Worm (Caenorhabditis elegans): ENCODE data around the gene dnc-1.

Gene dnc-1

ce11 chrIV:10909708-10910107, 23.3 kb downstream of the dnc-1 start, which contains the start of gene pyk-2:
pyk-2 (plus strand) TSS chrIV:10909913.
- no peak for TF ChIP-seq ceh-8 (GFP tag; optimal IDR thresholded peaks at IDR 0.05)
- no peak for TF ChIP-seq zag-1 (tag; optimal IDR thresholded peaks at IDR 0.05)
- TF ChIP-seq alr-1 (tag; optimal IDR thresholded peaks at IDR 0.05; ENCODE audit: borderline replicate concordance): no peak
- TF ChIP-seq elt-2 (tag; optimal IDR thresholded peaks at IDR 0.05): peak; percentile 49
- TF ChIP-seq pqm-1 (tag; optimal IDR thresholded peaks at IDR 0.05): no peak
- no peak for TF ChIP-seq ztf-4 (tag; optimal IDR thresholded peaks at IDR 0.05)
- peak; percentile 56 for TF ChIP-seq nhr-71 (tag; optimal IDR thresholded peaks at IDR 0.05)
- no peak for TF ChIP-seq efl-1 (optimal IDR thresholded peaks at IDR 0.05)
- peak in 1 of 2 experiments; percentile 75 for TF ChIP-seq efl-1 (GFP tag; optimal IDR thresholded peaks at IDR 0.05 in 1 of 2)
- TF ChIP-seq nhr-90 (tag; optimal IDR thresholded peaks at IDR 0.05; ENCODE audit: poor library complexity): peak; percentile 22
- TF ChIP-seq hlh-17 (GFP tag; optimal IDR thresholded peaks at IDR 0.05; ENCODE audit: borderline replicate concordance): no peak
- TF ChIP-seq ces-1 (GFP tag; optimal IDR thresholded peaks at IDR 0.05): no peak
- TF ChIP-seq lin-35 (GFP tag; optimal IDR thresholded peaks at IDR 0.05): peak in 1 of 2 experiments; percentile 29
- TF ChIP-seq grh-1 (GFP tag; IDR thresholded peaks at IDR 0.05): no peak
- no peak for TF ChIP-seq lin-39 (tag; optimal IDR thresholded peaks at IDR 0.05)
- TF ChIP-seq mdl-1 (tag; optimal IDR thresholded peaks at IDR 0.05): no peak
- no peak for TF ChIP-seq unc-98 (GFP tag; IDR thresholded peaks at IDR 0.05)
- no peak for TF ChIP-seq egl-13 (tag; optimal IDR thresholded peaks at IDR 0.05)
- no peak for TF ChIP-seq nhr-12 (tag; optimal IDR thresholded peaks at IDR 0.05)
- TF ChIP-seq xbp-1 (tag; optimal IDR thresholded peaks at IDR 0.05): no peak
- no peak for TF ChIP-seq hpl-2 (GFP tag; optimal IDR thresholded peaks at IDR 0.05)
- no peak for TF ChIP-seq dsc-1 (tag; optimal IDR thresholded peaks at IDR 0.05)
- no peak for TF ChIP-seq fos-1 (tag; optimal IDR thresholded peaks at IDR 0.05)
- TF ChIP-seq lir-3 (tag; optimal IDR thresholded peaks at IDR 0.05; ENCODE audit: poor library complexity): no peak
- TF ChIP-seq fkh-8 (tag; optimal IDR thresholded peaks at IDR 0.05): no peak
- TF ChIP-seq jun-1 (tag; optimal IDR thresholded peaks at IDR 0.05): no peak
- no peak for TF ChIP-seq nhr-11 (tag; optimal IDR thresholded peaks at IDR 0.05)
- no peak for TF ChIP-seq unc-86 (tag; optimal IDR thresholded peaks at IDR 0.05)
- no peak for TF ChIP-seq fkh-10 (GFP tag; optimal IDR thresholded peaks at IDR 0.05)
- TF ChIP-seq nhr-76 (tag; optimal IDR thresholded peaks at IDR 0.05): no peak
- no peak for TF ChIP-seq ceh-90 (tag; optimal IDR thresholded peaks at IDR 0.05)
- no peak for TF ChIP-seq ceh-63 (GFP tag; optimal IDR thresholded peaks at IDR 0.05)
- TF ChIP-seq F16B12.6 (tag; optimal IDR thresholded peaks at IDR 0.05): no peak
- TF ChIP-seq aly-2 (tag; optimal IDR thresholded peaks at IDR 0.05): no peak
- no peak for TF ChIP-seq aha-1 (tag; optimal IDR thresholded peaks at IDR 0.05)
- TF ChIP-seq lsy-2 (tag; optimal IDR thresholded peaks at IDR 0.05): no peak
- TF ChIP-seq elt-3 (tag; optimal IDR thresholded peaks at IDR 0.05): peak in 3 of 6 experiments; percentile 29 to 65 (median 64)
- no peak for TF ChIP-seq mef-2 (tag; optimal IDR thresholded peaks at IDR 0.05)
- no peak for TF ChIP-seq ztf-11 (tag; optimal IDR thresholded peaks at IDR 0.05)
- TF ChIP-seq unc-62 (GFP tag; optimal IDR thresholded peaks at IDR 0.05): no peak
- no peak for TF ChIP-seq nhr-84 (tag; optimal IDR thresholded peaks at IDR 0.05)
- TF ChIP-seq C16A3.4 (tag; optimal IDR thresholded peaks at IDR 0.05): no peak
- no peak for TF ChIP-seq nhr-237 (tag; optimal IDR thresholded peaks at IDR 0.05)
- TF ChIP-seq snu-23 (GFP tag; optimal IDR thresholded peaks at IDR 0.05): peak; percentile 64
- TF ChIP-seq irx-1 (tag; optimal IDR thresholded peaks at IDR 0.05): no peak
- no peak for TF ChIP-seq pag-3 (tag; optimal IDR thresholded peaks at IDR 0.05; ENCODE audit: borderline replicate concordance, insufficient read depth)
- no peak for TF ChIP-seq C04F5.9 (tag; optimal IDR thresholded peaks at IDR 0.05)
- TF ChIP-seq sptf-1 (tag; optimal IDR thresholded peaks at IDR 0.05): no peak
- no peak for TF ChIP-seq ets-5 (GFP tag; IDR thresholded peaks at IDR 0.05)
- no peak for TF ChIP-seq isw-1 (GFP tag; IDR thresholded peaks at IDR 0.05)
- TF ChIP-seq efl-3 (GFP tag; optimal IDR thresholded peaks at IDR 0.05): no peak
- peak; percentile 69 for TF ChIP-seq nhr-20 (tag; optimal IDR thresholded peaks at IDR 0.05)
- no peak for TF ChIP-seq tlp-1 (tag; optimal IDR thresholded peaks at IDR 0.05)
- no peak for TF ChIP-seq sup-37 (GFP tag; optimal IDR thresholded peaks at IDR 0.05)

All from whole organism, L1 larva.